Worm (Caenorhabditis elegans) whole organism, late embryonic: Measurements from ENCODE around the gene F23D12.4.

ENCODE experiments used
- C08G9.2 ChIP-seq: sonication (generic microtip); optimal IDR thresholded peaks from 2 replicates; lab custom pipeline; 2016; ENCODE audit warnings: mild to moderate bottlenecking, missing genetic modification characterization, moderate library complexity, missing compliant biosample characterization
- Y22D7AL.16 ChIP-seq: sonication (generic microtip); optimal IDR thresholded peaks from 2 replicates; lab custom pipeline; 2016; ENCODE audit warnings: missing genetic modification characterization, missing compliant biosample characterization
- ahr-1 ChIP-seq: sonication (generic microtip); optimal IDR thresholded peaks from 2 replicates; lab custom pipeline; 2016; ENCODE audit warnings: missing genetic modification characterization, missing compliant biosample characterization
- ama-1 ChIP-seq: fragments of 150-350 bp; optimal IDR thresholded peaks from 2 replicates; lab custom pipeline; 2014
- ceh-19 ChIP-seq: fragments of 200-800 bp; sonication (Bioruptor generic); optimal IDR thresholded peaks from 2 replicates; lab custom pipeline; 2018; ENCODE audit warnings: mild to moderate bottlenecking, missing genetic modification characterization, missing compliant biosample characterization
- ceh-2 ChIP-seq: sonication (generic microtip); optimal IDR thresholded peaks from 2 replicates; lab custom pipeline; 2016; ENCODE audit warnings: missing genotype, missing genetic modification characterization, missing compliant biosample characterization
- ceh-24 ChIP-seq: sonication (generic microtip); optimal IDR thresholded peaks from 2 replicates; lab custom pipeline; 2016; ENCODE audit warnings: mild to moderate bottlenecking, missing genetic modification characterization, missing compliant biosample characterization
- ceh-31 ChIP-seq: sonication (generic microtip); optimal IDR thresholded peaks from 2 replicates; lab custom pipeline; 2016; ENCODE audit warnings: missing genetic modification characterization, missing compliant biosample characterization
- ceh-34 ChIP-seq: sonication (generic microtip); optimal IDR thresholded peaks from 2 replicates; lab custom pipeline; 2016; ENCODE audit warnings: mild to moderate bottlenecking, missing genetic modification characterization, missing compliant biosample characterization
- ceh-45 ChIP-seq: fragments of 200-800 bp; sonication (Bioruptor generic); IDR thresholded peaks from 2 replicates; pipeline ENCODE4 v1.3.6; 2022; ENCODE audit warnings: missing genetic modification reagents, missing genetic modification characterization, missing compliant biosample characterization
- ceh-9 ChIP-seq: sonication (generic microtip); optimal IDR thresholded peaks from 2 replicates; lab custom pipeline; 2016; ENCODE audit warnings: mild to moderate bottlenecking, missing genetic modification characterization, inconsistent platforms, missing compliant biosample characterization
- che-1 ChIP-seq: sonication (generic microtip); optimal IDR thresholded peaks from 2 replicates; lab custom pipeline; 2016; ENCODE audit warnings: mild to moderate bottlenecking, missing genetic modification characterization, missing compliant biosample characterization
- dmd-4 ChIP-seq: sonication (generic microtip); optimal IDR thresholded peaks from 2 replicates; lab custom pipeline; 2016; ENCODE audit warnings: borderline replicate concordance, missing genetic modification characterization, missing compliant biosample characterization
- elt-2 ChIP-seq: sonication (generic microtip); optimal IDR thresholded peaks from 2 replicates; lab custom pipeline; 2016; ENCODE audit warnings: missing genetic modification reagents, missing genetic modification characterization, missing compliant biosample characterization
- ets-4 ChIP-seq: sonication (generic microtip); optimal IDR thresholded peaks from 2 replicates; lab custom pipeline; 2016; ENCODE audit warnings: missing genetic modification characterization, missing compliant biosample characterization
- fkh-10 ChIP-seq: fragments of 150-350 bp; optimal IDR thresholded peaks from 2 replicates; lab custom pipeline; 2014; ENCODE audit warnings: missing biosample characterization, missing genetic modification reagents, missing genetic modification characterization
- fkh-6 ChIP-seq: sonication (generic microtip); optimal IDR thresholded peaks from 2 replicates; lab custom pipeline; 2016; ENCODE audit warnings: missing genetic modification characterization, missing compliant biosample characterization
- gmeb-2 ChIP-seq: sonication (generic microtip); optimal IDR thresholded peaks from 2 replicates; lab custom pipeline; 2016; ENCODE audit warnings: missing genetic modification characterization, inconsistent platforms, missing compliant biosample characterization
- hlh-30 ChIP-seq: sonication (generic microtip); optimal IDR thresholded peaks from 2 replicates; lab custom pipeline; 2017; ENCODE audit warnings: antibody characterized with exemption, missing genetic modification characterization, missing compliant biosample characterization; ENCODE audit not compliant: insufficient read depth
- hlh-8 ChIP-seq: sonication (generic microtip); optimal IDR thresholded peaks from 2 replicates; lab custom pipeline; 2016; ENCODE audit warnings: missing genotype, missing genetic modification characterization, missing compliant biosample characterization
- lim-6 ChIP-seq: sonication (generic microtip); optimal IDR thresholded peaks from 2 replicates; lab custom pipeline; 2016; ENCODE audit warnings: missing genetic modification characterization, missing compliant biosample characterization
- madf-2 ChIP-seq: sonication (generic microtip); optimal IDR thresholded peaks from 2 replicates; lab custom pipeline; 2017; ENCODE audit warnings: missing genetic modification characterization, missing compliant biosample characterization
- mec-3 ChIP-seq: sonication (generic microtip); optimal IDR thresholded peaks from 2 replicates; lab custom pipeline; 2016; ENCODE audit warnings: borderline replicate concordance, missing genetic modification characterization, missing compliant biosample characterization
- nfya-1 ChIP-seq: sonication (generic microtip); optimal IDR thresholded peaks from 2 replicates; lab custom pipeline; 2017; ENCODE audit warnings: missing genetic modification characterization, mild to moderate bottlenecking, missing compliant biosample characterization, antibody characterized with exemption, moderate library complexity
- nhr-11 ChIP-seq: fragments of 150-350 bp; optimal IDR thresholded peaks from 2 replicates; lab custom pipeline; 2014; ENCODE audit warnings: missing biosample characterization, missing genetic modification characterization
- npax-4 ChIP-seq: sonication (generic microtip); optimal IDR thresholded peaks from 2 replicates; lab custom pipeline; 2016; ENCODE audit warnings: missing genetic modification characterization, missing compliant biosample characterization
- pat-9 ChIP-seq: fragments of 200-800 bp; sonication (Bioruptor generic); optimal IDR thresholded peaks from 2 replicates; lab custom pipeline; 2018; ENCODE audit warnings: mild to moderate bottlenecking, missing genetic modification characterization, moderate library complexity, missing compliant biosample characterization
- pax-1 ChIP-seq: fragments of 150-350 bp; optimal IDR thresholded peaks from 2 replicates; lab custom pipeline; 2014; ENCODE audit warnings: missing biosample characterization, missing genetic modification characterization
- pqm-1 ChIP-seq: sonication (generic microtip); optimal IDR thresholded peaks from 2 replicates; lab custom pipeline; 2016; ENCODE audit warnings: missing genetic modification characterization, missing compliant biosample characterization
- pros-1 ChIP-seq: fragments of 150-350 bp; optimal IDR thresholded peaks from 2 replicates; lab custom pipeline; 2014; ENCODE audit warnings: missing biosample characterization, missing genetic modification reagents, missing genetic modification characterization
- ref-2 ChIP-seq: sonication (generic microtip); optimal IDR thresholded peaks from 2 replicates; lab custom pipeline; 2016; ENCODE audit warnings: missing genetic modification characterization, missing compliant biosample characterization
- rnt-1 ChIP-seq: sonication (generic microtip); optimal IDR thresholded peaks from 2 replicates; lab custom pipeline; 2016; ENCODE audit warnings: missing genetic modification characterization, missing compliant biosample characterization
- sdc-2 ChIP-seq: sonication (generic microtip); optimal IDR thresholded peaks from 2 replicates; lab custom pipeline; 2016; ENCODE audit warnings: missing genotype, missing genetic modification characterization, missing compliant biosample characterization
- sox-2 ChIP-seq: fragments of 200-800 bp; sonication (Bioruptor generic); IDR thresholded peaks from 2 replicates; pipeline ENCODE4 v1.3.6; 2022; ENCODE audit warnings: missing genetic modification reagents, missing genetic modification characterization, missing compliant biosample characterization
- tbx-2 ChIP-seq: sonication (generic microtip); optimal IDR thresholded peaks from 2 replicates; lab custom pipeline; 2016; ENCODE audit warnings: missing genetic modification characterization, missing compliant biosample characterization
- tbx-7 ChIP-seq: sonication (generic microtip); optimal IDR thresholded peaks from 2 replicates; lab custom pipeline; 2016; ENCODE audit warnings: missing genotype, missing genetic modification characterization, missing compliant biosample characterization
- ttx-3 ChIP-seq: sonication (generic microtip); optimal IDR thresholded peaks from 2 replicates; lab custom pipeline; 2016; ENCODE audit warnings: missing genetic modification reagents, missing genetic modification characterization, missing compliant biosample characterization
- unc-3 ChIP-seq, 2 experiments: fragments of 200-800 bp in 1 of 2; sonication (Bioruptor generic) in 1 of 2; sonication (generic microtip) in 1 of 2; conservative IDR thresholded peaks in 1 of 2; optimal IDR thresholded peaks in 1 of 2; 2 replicates each; pipeline versions ENCODE4 v1.3.6 to Lab custom; 2016 to 2022; ENCODE audit warnings: missing compliant biosample characterization in 2 of 2, missing genetic modification characterization in 2 of 2, missing genetic modification reagents in 1 of 2
- unc-86 ChIP-seq: sonication (generic microtip); optimal IDR thresholded peaks from 2 replicates; lab custom pipeline; 2016; ENCODE audit warnings: missing genetic modification characterization, missing compliant biosample characterization
- zip-5 ChIP-seq: sonication (generic microtip); optimal IDR thresholded peaks from 2 replicates; lab custom pipeline; 2016; ENCODE audit warnings: missing genetic modification characterization, missing compliant biosample characterization
- ztf-16 ChIP-seq: sonication (generic microtip); optimal IDR thresholded peaks from 2 replicates; lab custom pipeline; 2017; ENCODE audit warnings: missing genetic modification characterization, missing compliant biosample characterization

F23D12.4 gene

ce11 chrX:14480248-14480647 lies 35.4 kb downstream of the F23D12.4 start, which contains the start of gene gfi-3 (continued):
- TF ChIP-seq pax-1 (no peak), madf-2 (tag; lab: Kevin White, UChicago) (peak; percentile 48), gmeb-2 (tag; lab: Kevin White, UChicago) (peak; percentile 26), elt-2 (tag; lab: Kevin White, UChicago) (peak; percentile 72), ahr-1 (tag; lab: Kevin White, UChicago) (no peak), dmd-4 (tag; lab: Kevin White, UChicago) (peak; percentile 36), ceh-9 (no peak), unc-86 (tag; lab: Kevin White, UChicago) (peak; percentile 40), pat-9 (tag; lab: Kevin White, UChicago) (peak; percentile 2), mec-3 (no peak), pqm-1 (tag; lab: Kevin White, UChicago) (no peak), ttx-3 (tag; lab: Kevin White, UChicago) (peak; percentile 41), fkh-6 (tag; lab: Kevin White, UChicago) (no peak), ama-1 (no peak), Y22D7AL.16 (tag; lab: Kevin White, UChicago) (no peak), sdc-2 (tag; lab: Kevin White, UChicago) (peak; percentile 76), hlh-30 (no peak), ceh-31 (peak; percentile 46), ceh-45 (GFP tag; lab: Robert Waterston, UW) (no peak), rnt-1 (tag; lab: Kevin White, UChicago) (peak; percentile 25), fkh-10 (GFP tag; lab: Kevin White, UChicago) (no peak), ceh-2 (tag; lab: Kevin White, UChicago) (peak; percentile 4)

ce11 chrX:14481637-14482036 lies 36.8 kb downstream of the F23D12.4 start:
- TF ChIP-seq mec-3 = no peak
- no peak for TF ChIP-seq hlh-8
- no peak for TF ChIP-seq ahr-1 (tag; lab: Kevin White, UChicago)
- no peak for TF ChIP-seq zip-5 (tag; lab: Kevin White, UChicago)
- TF ChIP-seq ceh-34 (tag; lab: Kevin White, UChicago) = no peak
- no peak for TF ChIP-seq nhr-11 (tag; lab: Kevin White, UChicago)
- no peak for TF ChIP-seq che-1
- no peak for TF ChIP-seq ets-4
- no peak for TF ChIP-seq sdc-2 (tag; lab: Kevin White, UChicago)
- no peak for TF ChIP-seq pax-1
- TF ChIP-seq npax-4 (tag; lab: Kevin White, UChicago) = no peak
- no peak for TF ChIP-seq unc-3 (GFP tag; conservative IDR thresholded peaks at IDR 0.05; lab: Robert Waterston, UW)
- TF ChIP-seq unc-3 (tag; optimal IDR thresholded peaks at IDR 0.05; lab: Kevin White, UChicago) = no peak
- TF ChIP-seq tbx-7 (tag; lab: Kevin White, UChicago) = no peak
- TF ChIP-seq tbx-2 = no peak
- TF ChIP-seq Y22D7AL.16 (tag; lab: Kevin White, UChicago) = no peak

- TF ChIP-seq ceh-24 (tag; lab: Kevin White, UChicago) (no peak), gmeb-2 (tag; lab: Kevin White, UChicago) (no peak), rnt-1 (tag; lab: Kevin White, UChicago) (no peak), ceh-9 (no peak), nfya-1 (tag; lab: Kevin White, UChicago) (no peak)
Measured at ce11 chrX:14484827-14485226, 40.0 kb downstream of the F23D12.4 start, which contains the start of gene M163.8. M163.8 (plus strand) TSS chrX:14485127.

- TF ChIP-seq C08G9.2 (tag; lab: Kevin White, UChicago) (no peak), madf-2 (tag; lab: Kevin White, UChicago) (no peak), pros-1 (tag; lab: Kevin White, UChicago) (no peak), elt-2 (tag; lab: Kevin White, UChicago) (peak; percentile 7), ceh-19 (GFP tag; lab: Kevin White, UChicago) (no peak), ceh-31 (peak; percentile 76), sdc-2 (tag; lab: Kevin White, UChicago) (peak; percentile 61), ref-2 (tag; lab: Kevin White, UChicago) (peak; percentile 84), tbx-2 (peak; percentile 94), ama-1 (no peak), nfya-1 (tag; lab: Kevin White, UChicago) (peak; percentile 28), ztf-16 (peak; percentile 11), sox-2 (0 out of 2 replicates have a peak, but pooled peaks have one; percentile 7), lim-6 (tag; lab: Kevin White, UChicago) (no peak)
Measured at ce11 chrX:14486503-14486902, 41.7 kb downstream of the F23D12.4 start.
